Fruit fly (Drosophila melanogaster) whole organism, embryonic: ENCODE data around the gene Jupiter.

Source experiments
- ATbp ChIP-seq: fragments of 200-800 bp; sonication (Bioruptor generic); optimal IDR thresholded peaks from 2 replicates; lab custom pipeline; 2017; ENCODE audit warnings: missing biosample characterization, mild to moderate bottlenecking, missing genetic modification characterization, missing genetic modification reagents
- Atf-2 ChIP-seq: fragments of 200-800 bp; sonication (Bioruptor generic); optimal IDR thresholded peaks from 2 replicates; lab custom pipeline; 2016; ENCODE audit warnings: missing biosample characterization, missing genetic modification characterization
- Blimp-1 ChIP-seq: fragments of 200-800 bp; sonication (Bioruptor generic); optimal IDR thresholded peaks from 3 replicates; lab custom pipeline; 2018; ENCODE audit warnings: missing biosample characterization, missing genetic modification characterization, mild to moderate bottlenecking, moderate library complexity, missing genetic modification reagents
- BtbVII ChIP-seq: fragments of 200-800 bp; sonication (Bioruptor generic); optimal IDR thresholded peaks from 3 replicates; lab custom pipeline; 2017; ENCODE audit warnings: missing biosample characterization, mild to moderate bottlenecking, missing genetic modification characterization
- CG10959 ChIP-seq: fragments of 200-800 bp; sonication (Bioruptor generic); IDR thresholded peaks from 2 replicates; pipeline ENCODE4 v1.3.6; 2022; ENCODE audit warnings: missing biosample characterization, missing genetic modification characterization
- CG11695 ChIP-seq: fragments of 200-800 bp; sonication (Bioruptor generic); IDR thresholded peaks from 3 replicates; pipeline ENCODE4 v1.3.6; 2022; ENCODE audit warnings: missing biosample characterization, missing genetic modification characterization
- CG11723 ChIP-seq: fragments of 200-800 bp; sonication (Bioruptor generic); optimal IDR thresholded peaks from 2 replicates; lab custom pipeline; 2017; ENCODE audit warnings: missing biosample characterization, mild to moderate bottlenecking, missing genetic modification characterization
- CG15073 ChIP-seq: fragments of 200-800 bp; sonication (Bioruptor generic); optimal IDR thresholded peaks from 2 replicates; lab custom pipeline; 2016; ENCODE audit warnings: missing biosample characterization, missing genetic modification characterization
- CG17802 ChIP-seq: fragments of 200-800 bp; sonication (Bioruptor generic); optimal IDR thresholded peaks from 2 replicates; lab custom pipeline; 2018; ENCODE audit warnings: missing biosample characterization, mild to moderate bottlenecking, missing genetic modification characterization, moderate library complexity
- CG18599 ChIP-seq: fragments of 200-800 bp; sonication (Bioruptor generic); optimal IDR thresholded peaks from 3 replicates; lab custom pipeline; 2017; ENCODE audit warnings: missing biosample characterization, missing genetic modification characterization, mild to moderate bottlenecking, moderate library complexity, missing genetic modification reagents
- CG2116 ChIP-seq: fragments of 200-800 bp; sonication (Bioruptor generic); optimal IDR thresholded peaks from 3 replicates; lab custom pipeline; 2018; ENCODE audit warnings: missing biosample characterization, mild to moderate bottlenecking, missing genetic modification characterization
- CG2199 ChIP-seq: fragments of 200-800 bp; sonication (Bioruptor generic); IDR thresholded peaks from 3 replicates; pipeline ENCODE4 v1.3.6; 2022; ENCODE audit warnings: missing biosample characterization, missing genetic modification characterization
- CG30403 ChIP-seq: fragments of 200-800 bp; sonication (Bioruptor generic); optimal IDR thresholded peaks from 3 replicates; lab custom pipeline; 2016; ENCODE audit warnings: missing biosample characterization, missing genetic modification characterization
- CG4820 ChIP-seq: fragments of 200-800 bp; sonication (Bioruptor generic); optimal IDR thresholded peaks from 3 replicates; lab custom pipeline; 2016; ENCODE audit warnings: missing biosample characterization, missing genetic modification characterization
- CG7357 ChIP-seq: fragments of 200-800 bp; sonication (Bioruptor generic); IDR thresholded peaks from 3 replicates; pipeline ENCODE4 v1.3.6; 2022; ENCODE audit warnings: missing biosample characterization, missing genetic modification characterization
- CG7372 ChIP-seq: fragments of 200-800 bp; sonication (Bioruptor generic); IDR thresholded peaks from 2 replicates; pipeline ENCODE4 v1.3.6; 2022; ENCODE audit warnings: missing biosample characterization, missing genetic modification characterization
- CG9437 ChIP-seq: fragments of 200-800 bp; sonication (Bioruptor generic); optimal IDR thresholded peaks from 2 replicates; lab custom pipeline; 2018; ENCODE audit warnings: missing biosample characterization, mild to moderate bottlenecking, missing genetic modification characterization
- Doc3 ChIP-seq: fragments of 200-800 bp; sonication (Bioruptor generic); IDR thresholded peaks from 3 replicates; pipeline ENCODE4 v1.3.6; 2022; ENCODE audit warnings: missing biosample characterization, missing genetic modification characterization; ENCODE audit not compliant: partially characterized antibody
- Drgx ChIP-seq: fragments of 200-800 bp; sonication (Bioruptor generic); IDR thresholded peaks from 2 replicates; pipeline ENCODE4 v1.3.6; 2022; ENCODE audit warnings: missing biosample characterization, missing genetic modification characterization
- Elba2 ChIP-seq: fragments of 200-800 bp; sonication (Bioruptor generic); optimal IDR thresholded peaks from 3 replicates; lab custom pipeline; 2016; ENCODE audit warnings: missing biosample characterization, missing genetic modification characterization
- H2.0 ChIP-seq: fragments of 200-800 bp; sonication (Bioruptor generic); IDR thresholded peaks from 2 replicates; pipeline ENCODE4 v1.3.6; 2022; ENCODE audit warnings: missing biosample characterization, missing genetic modification characterization
- Hey ChIP-seq: fragments of 200-800 bp; sonication (Bioruptor generic); optimal IDR thresholded peaks from 3 replicates; lab custom pipeline; 2018; ENCODE audit warnings: missing biosample characterization, mild to moderate bottlenecking, missing genetic modification characterization
- Hmx ChIP-seq: fragments of 200-800 bp; sonication (Bioruptor generic); optimal IDR thresholded peaks from 2 replicates; lab custom pipeline; 2016; ENCODE audit warnings: missing biosample characterization, missing genetic modification characterization
- Lim3 ChIP-seq: fragments of 200-800 bp; sonication (Bioruptor generic); IDR thresholded peaks from 2 replicates; pipeline ENCODE4 v1.3.6; 2022; ENCODE audit warnings: missing biosample characterization, missing genetic modification characterization
- NfI ChIP-seq: fragments of 200-800 bp; sonication (Bioruptor generic); optimal IDR thresholded peaks from 3 replicates; lab custom pipeline; 2018; ENCODE audit warnings: missing biosample characterization, mild to moderate bottlenecking, missing genetic modification characterization, moderate library complexity
- br ChIP-seq: fragments of >200 bp; optimal IDR thresholded peaks from 2 replicates; lab custom pipeline; 2017
- btn ChIP-seq: fragments of 200-800 bp; sonication (Bioruptor generic); optimal IDR thresholded peaks from 2 replicates; lab custom pipeline; 2016; ENCODE audit warnings: missing biosample characterization, missing genetic modification characterization
- caup ChIP-seq: fragments of 200-800 bp; sonication (Bioruptor generic); optimal IDR thresholded peaks from 3 replicates; lab custom pipeline; 2017; ENCODE audit warnings: missing biosample characterization, mild to moderate bottlenecking, missing genetic modification characterization, moderate library complexity; ENCODE audit not compliant: severe bottlenecking
- chn ChIP-seq: fragments of 200-800 bp; sonication (Bioruptor generic); optimal IDR thresholded peaks from 2 replicates; lab custom pipeline; 2016; ENCODE audit warnings: missing biosample characterization, missing genetic modification characterization
- dm ChIP-seq: fragments of 200-800 bp; sonication (Bioruptor generic); optimal IDR thresholded peaks from 3 replicates; lab custom pipeline; 2016; ENCODE audit warnings: missing biosample characterization, missing genetic modification characterization
- emc ChIP-seq: fragments of 200-800 bp; sonication (Bioruptor generic); optimal IDR thresholded peaks from 2 replicates; lab custom pipeline; 2016; ENCODE audit warnings: missing biosample characterization, missing genetic modification characterization
- ems ChIP-seq: fragments of 200-800 bp; sonication (Bioruptor generic); optimal IDR thresholded peaks from 3 replicates; lab custom pipeline; 2016; ENCODE audit warnings: missing biosample characterization, missing genetic modification characterization
- fd102C ChIP-seq: fragments of 200-800 bp; sonication (Bioruptor generic); optimal IDR thresholded peaks from 2 replicates; lab custom pipeline; 2018; ENCODE audit warnings: missing biosample characterization, mild to moderate bottlenecking, missing genetic modification characterization, moderate library complexity
- gcm2 ChIP-seq: fragments of 200-800 bp; sonication (Bioruptor generic); optimal IDR thresholded peaks from 2 replicates; lab custom pipeline; 2016; ENCODE audit warnings: missing biosample characterization, missing genetic modification characterization
- grau ChIP-seq: fragments of 200-800 bp; optimal IDR thresholded peaks from 3 replicates; lab custom pipeline; 2019; ENCODE audit warnings: missing biosample characterization, mild to moderate bottlenecking, missing genetic modification characterization, moderate library complexity
- gro ChIP-seq: fragments of 200-800 bp; sonication (Bioruptor generic); optimal IDR thresholded peaks from 2 replicates; lab custom pipeline; 2016; ENCODE audit warnings: missing biosample characterization, missing genetic modification characterization
- hth ChIP-seq: fragments of >200 bp; optimal IDR thresholded peaks from 2 replicates; lab custom pipeline; 2017; ENCODE audit warnings: inconsistent platforms
- lbe ChIP-seq: fragments of 200-800 bp; sonication (Bioruptor generic); optimal IDR thresholded peaks from 2 replicates; lab custom pipeline; 2016; ENCODE audit warnings: missing biosample characterization, mild to moderate bottlenecking, missing genetic modification characterization
- lilli ChIP-seq: fragments of 200-800 bp; sonication (Bioruptor generic); optimal IDR thresholded peaks from 3 replicates; lab custom pipeline; 2016; ENCODE audit warnings: missing biosample characterization, missing genetic modification characterization
- luna ChIP-seq: fragments of 200-800 bp; sonication (Bioruptor generic); optimal IDR thresholded peaks from 2 replicates; lab custom pipeline; 2016; ENCODE audit warnings: missing biosample characterization, missing genetic modification characterization
- pan ChIP-seq, 4 experiments: fragments of >200 bp in 3 of 4; fragments of 200-800 bp in 1 of 4; sonication (Bioruptor generic) in 1 of 4; optimal IDR thresholded peaks in 3 of 4; IDR thresholded peaks in 1 of 4; 2 replicates each; pipeline versions ENCODE4 v1.3.6 to Lab custom; 2017 to 2022; ENCODE audit warnings: missing biosample characterization in 2 of 4, missing genetic modification characterization in 2 of 4, mixed read lengths in 1 of 4
- pb ChIP-seq: fragments of 200-800 bp; sonication (Bioruptor generic); optimal IDR thresholded peaks from 3 replicates; lab custom pipeline; 2016; ENCODE audit warnings: missing biosample characterization, missing genetic modification characterization
- ro ChIP-seq: fragments of 200-800 bp; sonication (Bioruptor generic); IDR thresholded peaks from 2 replicates; pipeline ENCODE4 v1.3.6; 2022; ENCODE audit warnings: missing biosample characterization, missing genetic modification characterization
- seq ChIP-seq: fragments of 200-800 bp; sonication (Bioruptor generic); IDR thresholded peaks from 2 replicates; pipeline ENCODE4 v1.3.6; 2022; ENCODE audit warnings: missing biosample characterization, missing genetic modification characterization
- tgo ChIP-seq: fragments of 200-800 bp; sonication (Bioruptor generic); IDR thresholded peaks from 3 replicates; pipeline ENCODE4 v1.3.6; 2022; ENCODE audit warnings: missing biosample characterization, missing genetic modification characterization
- trh ChIP-seq: fragments of 200-800 bp; sonication (Bioruptor generic); optimal IDR thresholded peaks from 2 replicates; lab custom pipeline; 2016; ENCODE audit warnings: missing biosample characterization, missing genetic modification characterization
- ttk ChIP-seq: fragments of 200-800 bp; sonication (Bioruptor generic); IDR thresholded peaks from 2 replicates; pipeline ENCODE4 v2.1.2; 2022; ENCODE audit warnings: missing biosample characterization, missing genetic modification characterization
- unc-4 ChIP-seq: fragments of 200-800 bp; sonication (Bioruptor generic); IDR thresholded peaks from 2 replicates; pipeline ENCODE4 v1.3.6; 2022; ENCODE audit warnings: missing biosample characterization, missing genetic modification characterization; ENCODE audit not compliant: partially characterized antibody
- vvl ChIP-seq: fragments of 200-800 bp; sonication (Bioruptor generic); IDR thresholded peaks from 2 replicates; pipeline ENCODE4 v1.3.6; 2022; ENCODE audit warnings: missing biosample characterization, missing genetic modification characterization
- zen ChIP-seq: fragments of 200-800 bp; sonication (Bioruptor generic); optimal IDR thresholded peaks from 3 replicates; lab custom pipeline; 2018; ENCODE audit warnings: missing biosample characterization, mild to moderate bottlenecking, missing genetic modification characterization, moderate library complexity

The Jupiter gene

dm6 chr3R:11562326-11563109 lies 57.2 kb downstream of the Jupiter start (continued):
- peak; percentile 91 for TF ChIP-seq Blimp-1 (GFP tag; lab: Kevin White, UChicago)
- no peak for TF ChIP-seq unc-4
- TF ChIP-seq emc: peak; percentile 82
- peak; percentile 93 for TF ChIP-seq BtbVII
- peak; percentile 98 for TF ChIP-seq Drgx (GFP tag; lab: Robert Waterston, UW)
- TF ChIP-seq Hmx: peak; percentile 92
- peak; percentile 47 for TF ChIP-seq CG2116 (GFP tag; lab: Kevin White, UChicago)
- peak; percentile 95 for TF ChIP-seq lilli (GFP tag; lab: Kevin White, UChicago)
- peak; percentile 83 for TF ChIP-seq Atf-2 (GFP tag; lab: Kevin White, UChicago)
- peak; percentile 94 for TF ChIP-seq ems (GFP tag; lab: Kevin White, UChicago)
- TF ChIP-seq dm: peak; percentile 74
- TF ChIP-seq lbe: peak; percentile 92
- peak; percentile 91 for TF ChIP-seq pb (GFP tag; lab: Kevin White, UChicago)
- peak; percentile 71 for TF ChIP-seq zen (tag; lab: Kevin White, UChicago)
- peak; percentile 92 for TF ChIP-seq ATbp (GFP tag; lab: Kevin White, UChicago)
- TF ChIP-seq CG18599 (GFP tag; lab: Kevin White, UChicago): peak; percentile 95
- TF ChIP-seq CG7357 (GFP tag; lab: Robert Waterston, UW): peak; percentile 86
- peak; percentile 90 for TF ChIP-seq btn (GFP tag; lab: Kevin White, UChicago)
- TF ChIP-seq CG9437: peak; percentile 74
- TF ChIP-seq NfI (GFP tag; lab: Kevin White, UChicago): peak; percentile 87
- TF ChIP-seq chn: peak; percentile 80
- peak; percentile 90 for TF ChIP-seq CG11695 (GFP tag; lab: Robert Waterston, UW)
- no peak for TF ChIP-seq Elba2 (GFP tag; lab: Kevin White, UChicago)
- no peak for TF ChIP-seq fd102C (GFP tag; lab: Kevin White, UChicago)
- peak; percentile 99 for TF ChIP-seq grau (tag; lab: Kevin White, UChicago)
- TF ChIP-seq vvl (GFP tag; lab: Robert Waterston, UW): peak; percentile 98
- TF ChIP-seq CG2199 (GFP tag; lab: Robert Waterston, UW): peak; percentile 90
- TF ChIP-seq ro (GFP tag; lab: Robert Waterston, UW): peak; percentile 88
- peak; percentile 59 for TF ChIP-seq trh (GFP tag; lab: Kevin White, UChicago)
- TF ChIP-seq CG4820: peak; percentile 92
- peak; percentile 60; the same call in 1 of the 2 replicates for TF ChIP-seq Lim3 (GFP tag; lab: Robert Waterston, UW)
- TF ChIP-seq CG7372 (GFP tag; lab: Robert Waterston, UW): peak; percentile 86
- TF ChIP-seq ttk (GFP tag; lab: Robert Waterston, UW): peak; percentile 94
- TF ChIP-seq CG30403 (GFP tag; lab: Kevin White, UChicago): peak; percentile 92
- TF ChIP-seq luna (GFP tag; lab: Kevin White, UChicago): peak; percentile 84
- TF ChIP-seq CG15073 (GFP tag; lab: Kevin White, UChicago): no peak
- TF ChIP-seq H2.0 (GFP tag; lab: Robert Waterston, UW): peak; percentile 89
- no peak for TF ChIP-seq hth
- peak; percentile 31 for TF ChIP-seq Hey
- TF ChIP-seq tgo: peak; percentile 94
- TF ChIP-seq seq (GFP tag; lab: Robert Waterston, UW): peak; percentile 78
- no peak for TF ChIP-seq pan (optimal IDR thresholded peaks at IDR 0.05; lab: Kevin White, UChicago)
- peak in 1 of 2 experiments; percentile 94 for TF ChIP-seq pan (GFP tag; optimal IDR thresholded peaks at IDR 0.05 in 1 of 2, IDR thresholded peaks at IDR 0.05 in 1 of 2)
- TF ChIP-seq CG11723 (GFP tag; lab: Kevin White, UChicago): peak; percentile 75
- TF ChIP-seq caup (GFP tag; lab: Kevin White, UChicago): peak; percentile 90
- peak; percentile 47 for TF ChIP-seq CG17802 (tag; lab: Kevin White, UChicago)
- peak; percentile 86 for TF ChIP-seq gro (GFP tag; lab: Kevin White, UChicago)
- no peak for TF ChIP-seq br (lab: Kevin White, UChicago)
- TF ChIP-seq Doc3 (GFP tag; lab: Robert Waterston, UW): no peak
- peak; percentile 82 for TF ChIP-seq gcm2 (GFP tag; lab: Kevin White, UChicago)
- peak; percentile 78 for TF ChIP-seq CG10959 (GFP tag; lab: Robert Waterston, UW)
